Worm (Caenorhabditis elegans) whole organism, L2 larva: ENCODE measurements around the gene Y50D4A.5.

Source experiments
- C34F6.9 ChIP-seq: fragments of 150-350 bp; optimal IDR thresholded peaks from 2 replicates; lab custom pipeline; 2014; ENCODE audit warnings: missing biosample characterization, missing genetic modification characterization
- F13H6.1 ChIP-seq: sonication (generic microtip); optimal IDR thresholded peaks from 2 replicates; lab custom pipeline; 2016; ENCODE audit warnings: missing genetic modification characterization, missing compliant biosample characterization
- R02D3.7 ChIP-seq: fragments of 150-350 bp; optimal IDR thresholded peaks from 2 replicates; lab custom pipeline; 2014; ENCODE audit warnings: missing biosample characterization, missing genetic modification characterization
- Y55F3AM.14 ChIP-seq: fragments of 200-800 bp; sonication (Bioruptor generic); optimal IDR thresholded peaks from 2 replicates; lab custom pipeline; 2018; ENCODE audit warnings: mild to moderate bottlenecking, missing genetic modification characterization, missing compliant biosample characterization
- ZK546.5 ChIP-seq: sonication (generic microtip); optimal IDR thresholded peaks from 2 replicates; lab custom pipeline; 2017; ENCODE audit warnings: missing biosample characterization, missing genetic modification characterization
- alr-1 ChIP-seq: fragments of 150-350 bp; optimal IDR thresholded peaks from 2 replicates; lab custom pipeline; 2014; ENCODE audit warnings: missing biosample characterization, missing genetic modification characterization
- aly-2 ChIP-seq: fragments of 150-350 bp; optimal IDR thresholded peaks from 2 replicates; lab custom pipeline; 2014; ENCODE audit warnings: missing biosample characterization, missing genetic modification characterization
- ceh-16 ChIP-seq: fragments of 150-350 bp; optimal IDR thresholded peaks from 2 replicates; lab custom pipeline; 2014; ENCODE audit warnings: missing biosample characterization, missing genetic modification characterization
- ceh-82 ChIP-seq: fragments of 150-350 bp; optimal IDR thresholded peaks from 2 replicates; lab custom pipeline; 2014; ENCODE audit warnings: missing biosample characterization, missing genetic modification characterization
- crh-2 ChIP-seq: sonication (generic microtip); optimal IDR thresholded peaks from 2 replicates; lab custom pipeline; 2017; ENCODE audit warnings: missing biosample characterization, missing genetic modification characterization
- egl-27 ChIP-seq: sonication (generic microtip); optimal IDR thresholded peaks from 3 replicates; lab custom pipeline; 2017; ENCODE audit warnings: missing biosample characterization, missing genetic modification reagents, missing genetic modification characterization
- elt-1 ChIP-seq: fragments of 150-350 bp; optimal IDR thresholded peaks from 2 replicates; lab custom pipeline; 2014; ENCODE audit warnings: missing biosample characterization, missing genetic modification characterization
- elt-3 ChIP-seq: sonication (generic microtip); optimal IDR thresholded peaks from 2 replicates; lab custom pipeline; 2017; ENCODE audit warnings: missing biosample characterization, missing genetic modification characterization
- fos-1 ChIP-seq: fragments of 150-350 bp; optimal IDR thresholded peaks from 2 replicates; lab custom pipeline; 2014; ENCODE audit warnings: missing biosample characterization, missing genetic modification characterization
- lin-13 ChIP-seq: fragments of 150-350 bp; optimal IDR thresholded peaks from 2 replicates; lab custom pipeline; 2014; ENCODE audit warnings: missing biosample characterization, missing genetic modification reagents, missing genetic modification characterization
- lin-39 ChIP-seq: fragments of 150-350 bp; optimal IDR thresholded peaks from 2 replicates; lab custom pipeline; 2014; ENCODE audit warnings: missing biosample characterization, missing genetic modification reagents, missing genetic modification characterization
- lsy-2 ChIP-seq, 2 experiments: fragments of 150-350 bp in 1 of 2; sonication (generic microtip) in 1 of 2; optimal IDR thresholded peaks; 2 replicates each; lab custom pipeline; 2014 to 2017; ENCODE audit warnings: missing biosample characterization in 2 of 2, missing genetic modification characterization in 2 of 2
- mbf-1 ChIP-seq: sonication (generic microtip); optimal IDR thresholded peaks from 2 replicates; lab custom pipeline; 2017; ENCODE audit warnings: missing biosample characterization, missing genetic modification characterization
- mdl-1 ChIP-seq, 2 experiments: fragments of 150-350 bp in 1 of 2; sonication (generic microtip) in 1 of 2; optimal IDR thresholded peaks; 2 replicates each; lab custom pipeline; 2017; ENCODE audit warnings: missing biosample characterization in 2 of 2, missing genetic modification characterization in 2 of 2
- nhr-11 ChIP-seq: fragments of 150-350 bp; optimal IDR thresholded peaks from 2 replicates; lab custom pipeline; 2014; ENCODE audit warnings: missing biosample characterization, missing genetic modification characterization
- nhr-12 ChIP-seq: fragments of 150-350 bp; optimal IDR thresholded peaks from 2 replicates; lab custom pipeline; 2014; ENCODE audit warnings: missing biosample characterization, missing genetic modification characterization
- nhr-129 ChIP-seq: fragments of 150-350 bp; optimal IDR thresholded peaks from 2 replicates; lab custom pipeline; 2014; ENCODE audit warnings: missing biosample characterization, missing genetic modification characterization
- nhr-23 ChIP-seq: fragments of 150-350 bp; optimal IDR thresholded peaks from 2 replicates; lab custom pipeline; 2014; ENCODE audit warnings: missing biosample characterization, missing genetic modification reagents, missing genetic modification characterization
- nhr-237 ChIP-seq: fragments of 150-350 bp; optimal IDR thresholded peaks from 2 replicates; lab custom pipeline; 2014; ENCODE audit warnings: missing biosample characterization, missing genetic modification characterization
- nhr-6 ChIP-seq: fragments of 150-350 bp; optimal IDR thresholded peaks from 2 replicates; lab custom pipeline; 2014; ENCODE audit warnings: missing biosample characterization, missing genetic modification characterization
- nhr-77 ChIP-seq: fragments of 150-350 bp; optimal IDR thresholded peaks from 2 replicates; lab custom pipeline; 2014; ENCODE audit warnings: missing biosample characterization, missing genetic modification characterization
- peb-1 ChIP-seq: fragments of 150-350 bp; optimal IDR thresholded peaks from 2 replicates; lab custom pipeline; 2014; ENCODE audit warnings: missing biosample characterization, missing genetic modification characterization
- sem-4 ChIP-seq: fragments of 150-350 bp; optimal IDR thresholded peaks from 2 replicates; lab custom pipeline; 2014; ENCODE audit warnings: missing biosample characterization, missing genetic modification reagents, missing genetic modification characterization
- skn-1 ChIP-seq: sonication (generic microtip); optimal IDR thresholded peaks from 2 replicates; lab custom pipeline; 2017; ENCODE audit warnings: missing biosample characterization, missing genetic modification characterization
- sma-3 ChIP-seq: sonication (generic microtip); optimal IDR thresholded peaks from 2 replicates; lab custom pipeline; 2016; ENCODE audit warnings: missing genetic modification reagents, missing genetic modification characterization, missing compliant biosample characterization
- snpc-4 ChIP-seq: fragments of 150-350 bp; optimal IDR thresholded peaks from 2 replicates; lab custom pipeline; 2014; ENCODE audit warnings: missing biosample characterization, missing genetic modification characterization
- unc-39 ChIP-seq: fragments of 150-350 bp; optimal IDR thresholded peaks from 2 replicates; lab custom pipeline; 2014; ENCODE audit warnings: missing biosample characterization, missing genetic modification characterization
- unc-55 ChIP-seq: fragments of 150-350 bp; sonication (generic microtip); optimal IDR thresholded peaks from 3 replicates; lab custom pipeline; 2014; ENCODE audit warnings: missing biosample characterization, missing genetic modification reagents, missing genetic modification characterization
- unc-62 ChIP-seq: fragments of 150-350 bp; optimal IDR thresholded peaks from 2 replicates; lab custom pipeline; 2014; ENCODE audit warnings: missing biosample characterization, missing genetic modification reagents, missing genetic modification characterization
- zag-1 ChIP-seq: fragments of 150-350 bp; optimal IDR thresholded peaks from 2 replicates; lab custom pipeline; 2014; ENCODE audit warnings: missing biosample characterization, missing genetic modification characterization
- ztf-1 ChIP-seq: fragments of 200-800 bp; sonication (Bioruptor generic); conservative IDR thresholded peaks from 2 replicates; pipeline ENCODE4 v1.3.6; 2022; ENCODE audit warnings: missing genetic modification characterization, missing compliant biosample characterization
- ztf-4 ChIP-seq: fragments of 150-350 bp; optimal IDR thresholded peaks from 2 replicates; lab custom pipeline; 2014; ENCODE audit warnings: missing biosample characterization, missing genetic modification characterization

Gene Y50D4A.5

DNA sequence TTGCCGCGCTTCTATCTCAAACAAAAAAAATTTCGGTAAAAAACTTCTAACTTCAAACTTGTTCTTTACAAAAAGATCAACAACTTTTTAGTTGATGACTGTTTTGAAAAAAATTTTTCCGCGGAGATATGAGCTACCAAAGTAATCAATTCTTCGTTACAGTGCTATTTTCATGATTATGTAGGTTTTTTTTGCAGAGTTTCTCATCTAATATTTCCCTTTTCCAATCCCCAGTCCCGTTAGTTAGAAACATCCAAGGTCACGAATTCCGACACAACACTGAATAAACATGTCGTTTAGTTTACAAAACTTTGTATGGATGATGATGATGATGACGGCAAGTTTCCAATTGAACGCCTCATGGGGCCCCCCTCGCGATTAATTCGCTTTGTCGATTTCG, 25.5 kb downstream of the Y50D4A.5 start:
- TF ChIP-seq ztf-4 (tag; lab: Kevin White, UChicago) (no peak), nhr-11 (no peak), ztf-1 (GFP tag; lab: Robert Waterston, UW) (no peak), elt-3 (tag; lab: Kevin White, UChicago) (no peak), ceh-82 (tag; lab: Kevin White, UChicago) (no peak), ceh-16 (tag; lab: Kevin White, UChicago) (no peak), nhr-237 (tag; lab: Kevin White, UChicago) (no peak), lsy-2 (tag; optimal IDR thresholded peaks at IDR 0.05; lab: Kevin White, UChicago) (no peak), Y55F3AM.14 (no peak), unc-55 (GFP tag; lab: Kevin White, UChicago) (no peak), mdl-1 (tag; optimal IDR thresholded peaks at IDR 0.05; lab: Kevin White, UChicago) (no peak), ZK546.5 (tag; lab: Kevin White, UChicago) (no peak), aly-2 (tag; lab: Kevin White, UChicago) (no peak), egl-27 (tag; lab: Kevin White, UChicago) (no peak), snpc-4 (tag; lab: Kevin White, UChicago) (no peak), zag-1 (tag; lab: Kevin White, UChicago) (no peak), nhr-23 (tag; lab: Kevin White, UChicago) (no peak), F13H6.1 (no peak), crh-2 (no peak)

ce11 chrV:1235355-1235754, 28.2 kb downstream of the Y50D4A.5 start, which contains the start of gene madd-2:
Gene madd-2 (minus strand): TSS chrV:1235455.
- TF ChIP-seq nhr-12, result no peak
- TF ChIP-seq nhr-77 (tag; lab: Kevin White, UChicago), result no peak
- no peak for TF ChIP-seq mbf-1
- TF ChIP-seq ZK546.5 (tag; lab: Kevin White, UChicago), result no peak
- TF ChIP-seq unc-39 (tag; lab: Kevin White, UChicago), result no peak
- no peak for TF ChIP-seq R02D3.7 (tag; lab: Kevin White, UChicago)
- no peak for TF ChIP-seq lin-13
- no peak for TF ChIP-seq nhr-23 (tag; lab: Kevin White, UChicago)
- TF ChIP-seq ztf-4 (tag; lab: Kevin White, UChicago), result no peak
- no peak for TF ChIP-seq C34F6.9 (tag; lab: Kevin White, UChicago)
- TF ChIP-seq ceh-16 (tag; lab: Kevin White, UChicago), result no peak
- TF ChIP-seq Y55F3AM.14, result no peak
- no peak for TF ChIP-seq mdl-1 (tag; optimal IDR thresholded peaks at IDR 0.05; lab: Kevin White, UChicago)
- TF ChIP-seq skn-1, result no peak
- TF ChIP-seq elt-1 (tag; lab: Kevin White, UChicago), result no peak
- TF ChIP-seq peb-1, result no peak
- TF ChIP-seq nhr-129 (tag; lab: Kevin White, UChicago), result no peak
- no peak for TF ChIP-seq alr-1
- no peak for TF ChIP-seq ceh-82 (tag; lab: Kevin White, UChicago)
- TF ChIP-seq snpc-4 (tag; lab: Kevin White, UChicago), result no peak

DNA sequence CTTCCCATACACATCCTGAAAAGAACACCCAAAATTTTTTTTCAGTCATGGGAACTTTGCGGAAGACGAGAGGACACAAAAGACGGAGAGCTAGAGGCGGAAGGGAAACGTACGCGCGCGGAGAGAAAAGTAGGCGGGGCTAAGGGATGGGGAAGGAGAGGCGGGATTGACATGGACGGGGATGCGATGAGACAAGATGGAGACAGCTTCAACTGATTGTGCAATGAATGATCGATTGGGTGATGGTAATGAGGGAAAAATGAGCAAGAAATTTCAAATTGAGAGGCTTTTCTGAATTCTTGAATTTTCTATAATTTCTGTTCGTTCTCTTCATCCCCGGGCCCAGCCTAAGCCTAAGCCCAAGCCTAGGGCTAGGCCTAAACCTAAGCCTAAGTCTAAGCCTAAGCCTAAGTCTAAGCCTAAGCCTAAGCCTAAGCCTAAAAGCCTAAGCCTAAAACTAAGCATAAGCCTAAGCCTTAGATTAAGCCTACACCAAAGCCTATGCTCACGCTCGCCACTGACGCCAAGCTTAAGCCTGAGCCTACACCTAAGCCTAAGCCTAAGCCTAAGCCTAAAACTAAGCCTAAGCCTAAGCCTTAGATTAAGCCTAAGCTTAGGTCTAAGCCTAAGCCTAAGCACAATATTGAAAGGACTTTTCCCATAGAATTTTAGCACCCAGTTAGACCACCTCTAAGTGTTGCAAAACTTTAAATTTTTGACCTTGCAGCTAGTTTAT, 29.4 kb downstream of the Y50D4A.5 start:
- TF ChIP-seq lin-13, result no peak
- no peak for TF ChIP-seq sma-3 (GFP tag; lab: Kevin White, UChicago)
- TF ChIP-seq nhr-237 (tag; lab: Kevin White, UChicago), result no peak
- TF ChIP-seq nhr-12, result no peak
- no peak for TF ChIP-seq lsy-2 (tag; optimal IDR thresholded peaks at IDR 0.05; lab: Kevin White, UChicago)
- no peak for TF ChIP-seq nhr-6
- TF ChIP-seq ztf-1 (GFP tag; lab: Robert Waterston, UW), result no peak
- TF ChIP-seq C34F6.9 (tag; lab: Kevin White, UChicago), result no peak
- TF ChIP-seq nhr-129 (tag; lab: Kevin White, UChicago), result no peak
- TF ChIP-seq elt-1 (tag; lab: Kevin White, UChicago), result no peak
- TF ChIP-seq ztf-4 (tag; lab: Kevin White, UChicago), result no peak
- no peak for TF ChIP-seq unc-39 (tag; lab: Kevin White, UChicago)
- TF ChIP-seq lin-39 (tag; lab: Kevin White, UChicago), result no peak
- TF ChIP-seq peb-1, result no peak
- TF ChIP-seq sem-4 (tag; lab: Kevin White, UChicago), result no peak
- TF ChIP-seq unc-55 (GFP tag; lab: Kevin White, UChicago), result no peak
- no peak for TF ChIP-seq unc-62
- no peak for TF ChIP-seq fos-1 (tag; lab: Kevin White, UChicago)
- no peak for TF ChIP-seq ceh-82 (tag; lab: Kevin White, UChicago)
